Worm (Caenorhabditis elegans) whole organism, mixed stage, embryonic: ENCODE results near the gene Y71H2AM.1.

Source experiments
- bed-3 ChIP-seq: fragments of 200-800 bp; sonication (Bioruptor generic); optimal IDR thresholded peaks from 3 replicates; lab custom pipeline; 2018; ENCODE audit warnings: mild to moderate bottlenecking, missing genetic modification characterization, moderate library complexity, missing compliant biosample characterization
- blmp-1 ChIP-seq: fragments of 150-350 bp; optimal IDR thresholded peaks from 2 replicates; lab custom pipeline; 2014; ENCODE audit warnings: missing biosample characterization, missing genetic modification characterization
- elt-3 ChIP-seq: fragments of 150-350 bp; optimal IDR thresholded peaks from 2 replicates; lab custom pipeline; 2014; ENCODE audit warnings: missing biosample characterization, missing genetic modification characterization
- lin-13 ChIP-seq: fragments of 150-350 bp; optimal IDR thresholded peaks from 2 replicates; lab custom pipeline; 2014; ENCODE audit warnings: missing biosample characterization, missing genetic modification characterization
- nhr-12 ChIP-seq: fragments of 150-350 bp; optimal IDR thresholded peaks from 2 replicates; lab custom pipeline; 2014; ENCODE audit warnings: missing biosample characterization, missing genetic modification characterization
- nhr-237 ChIP-seq: fragments of 150-350 bp; optimal IDR thresholded peaks from 2 replicates; lab custom pipeline; 2014; ENCODE audit warnings: missing biosample characterization, missing genetic modification characterization
- nhr-28 ChIP-seq: fragments of 150-350 bp; optimal IDR thresholded peaks from 2 replicates; lab custom pipeline; 2014; ENCODE audit warnings: missing biosample characterization, missing genetic modification characterization
- sem-2 ChIP-seq: fragments of 200-800 bp; sonication (Bioruptor generic); optimal IDR thresholded peaks from 2 replicates; lab custom pipeline; 2018; ENCODE audit warnings: mild to moderate bottlenecking, missing genetic modification characterization, missing compliant biosample characterization
- snpc-4 ChIP-seq: fragments of 150-350 bp; optimal IDR thresholded peaks from 2 replicates; lab custom pipeline; 2014; ENCODE audit warnings: missing biosample characterization, missing genetic modification characterization
- unc-39 ChIP-seq: fragments of 150-350 bp; optimal IDR thresholded peaks from 2 replicates; lab custom pipeline; 2014; ENCODE audit warnings: missing biosample characterization, missing genetic modification characterization
- unc-62 ChIP-seq: fragments of 150-350 bp; optimal IDR thresholded peaks from 2 replicates; lab custom pipeline; 2014; ENCODE audit warnings: missing biosample characterization, missing genetic modification reagents, missing genetic modification characterization
- ztf-11 ChIP-seq: fragments of 150-350 bp; optimal IDR thresholded peaks from 2 replicates; lab custom pipeline; 2014; ENCODE audit warnings: missing biosample characterization, missing genetic modification characterization

DNA sequence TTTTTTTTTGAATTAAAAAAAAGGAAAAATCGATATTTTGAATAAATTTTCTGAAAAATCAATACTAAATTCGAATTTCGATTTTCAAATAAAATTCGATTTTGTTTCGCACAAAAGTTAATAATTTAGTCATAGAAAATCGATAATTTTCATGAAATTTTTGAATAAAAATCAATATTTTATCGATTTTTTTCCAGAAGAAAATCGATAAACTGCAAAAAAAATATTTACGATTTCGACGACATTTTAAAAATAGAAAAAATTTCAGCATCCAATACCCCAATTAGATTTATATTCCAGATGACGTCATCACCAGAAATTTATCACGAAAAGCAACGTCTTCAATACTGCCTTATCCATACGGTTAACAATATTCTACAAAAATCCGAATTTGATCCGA is 9.5 kb downstream of the Y71H2AM.1 start, which contains the start of gene josd-1:
- TF ChIP-seq bed-3 (GFP tag; lab: Kevin White, UChicago) (no peak), unc-62 (GFP tag; lab: Kevin White, UChicago) (no peak), ztf-11 (tag; lab: Kevin White, UChicago) (no peak), unc-39 (no peak), elt-3 (tag; lab: Kevin White, UChicago) (no peak), nhr-12 (tag; lab: Kevin White, UChicago) (no peak), sem-2 (GFP tag; lab: Kevin White, UChicago) (no peak), blmp-1 (tag; lab: Kevin White, UChicago) (no peak), snpc-4 (tag; lab: Kevin White, UChicago) (no peak), nhr-28 (tag; lab: Kevin White, UChicago) (no peak), nhr-237 (tag; lab: Kevin White, UChicago) (no peak), lin-13 (tag; lab: Kevin White, UChicago) (no peak)
